Fruit fly (Drosophila melanogaster) whole organism, prepupa: ENCODE results near the gene flfl.

Experiments used
- CG11902 ChIP-seq: fragments of 200-800 bp; sonication (Bioruptor generic); optimal IDR thresholded peaks from 3 replicates; lab custom pipeline; 2016; ENCODE audit warnings: missing biosample characterization, missing genetic modification characterization
- Eip75B ChIP-seq: fragments of 200-800 bp; sonication (Bioruptor generic); optimal IDR thresholded peaks from 3 replicates; lab custom pipeline; 2016; ENCODE audit warnings: missing biosample characterization, missing genetic modification characterization
- OdsH ChIP-seq: fragments of 200-800 bp; sonication (Bioruptor generic); optimal IDR thresholded peaks from 3 replicates; lab custom pipeline; 2016; ENCODE audit warnings: missing biosample characterization, missing genetic modification characterization
- Sox102F ChIP-seq: fragments of 200-800 bp; sonication (Bioruptor generic); optimal IDR thresholded peaks from 2 replicates; lab custom pipeline; 2016; ENCODE audit warnings: missing biosample characterization, mild to moderate bottlenecking, missing genetic modification characterization
- dac ChIP-seq: fragments of 200-800 bp; sonication (Bioruptor generic); optimal IDR thresholded peaks from 2 replicates; lab custom pipeline; 2017; ENCODE audit warnings: missing biosample characterization, mild to moderate bottlenecking, missing genetic modification characterization
- spab ChIP-seq: fragments of 200-800 bp; sonication (Bioruptor generic); optimal IDR thresholded peaks from 2 replicates; lab custom pipeline; 2017; ENCODE audit warnings: missing biosample characterization, mild to moderate bottlenecking, missing genetic modification characterization, missing genetic modification reagents

DNA sequence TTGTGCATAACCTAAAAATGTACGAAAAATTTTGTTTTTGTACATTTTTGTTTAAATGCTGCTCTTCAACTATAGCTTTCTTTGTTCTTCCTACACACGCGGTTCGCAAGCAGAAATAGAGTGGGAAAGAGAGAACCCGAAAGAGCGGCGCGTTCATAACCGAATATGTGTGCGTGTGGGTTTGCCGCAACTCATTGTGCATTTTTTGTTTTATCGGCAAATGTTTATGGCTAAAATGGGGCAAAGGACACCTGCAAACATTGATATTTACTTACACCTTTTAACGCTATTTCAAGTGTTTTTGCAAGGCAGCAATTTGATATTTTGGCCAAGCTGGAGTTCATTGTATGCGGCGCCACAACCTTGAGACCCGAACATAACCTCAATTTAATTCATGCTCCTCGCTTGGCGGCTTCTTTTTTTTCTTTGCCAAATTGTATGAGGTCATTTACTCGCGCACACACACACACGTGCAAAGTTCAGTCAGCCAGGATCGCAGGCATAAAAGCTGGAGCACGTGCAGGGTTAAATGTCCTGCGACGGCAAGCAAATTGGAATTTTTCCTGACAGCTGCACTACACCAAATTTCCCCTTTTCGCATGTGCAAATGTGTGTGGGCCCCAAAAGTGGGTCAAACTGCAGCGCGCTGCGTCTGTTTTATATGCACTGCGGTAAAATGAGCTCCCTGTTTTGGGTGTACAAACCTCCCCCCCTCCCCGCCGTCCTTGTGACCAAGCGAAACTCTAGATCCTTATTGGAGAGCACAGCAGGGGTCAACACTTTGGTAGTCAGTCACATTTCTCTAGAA is 35.8 kb upstream of the flfl start:
- TF ChIP-seq CG11902 (GFP tag; lab: Kevin White, UChicago) (no peak), Sox102F (GFP tag; lab: Kevin White, UChicago) (no peak), Eip75B (no peak), dac (GFP tag; lab: Kevin White, UChicago) (no peak), OdsH (GFP tag; lab: Kevin White, UChicago) (no peak), spab (GFP tag; lab: Kevin White, UChicago) (no peak)
